Worm (Caenorhabditis elegans) whole organism, L4 larva: ENCODE results near the gene srx-101.

Source experiments
- D1046.2 ChIP-seq: fragments of 200-800 bp; sonication (Bioruptor generic); IDR thresholded peaks from 2 replicates; pipeline ENCODE4 v1.3.6; 2022; ENCODE audit warnings: missing genetic modification characterization, missing compliant biosample characterization
- F37D6.2 ChIP-seq: sonication (generic microtip); optimal IDR thresholded peaks from 2 replicates; lab custom pipeline; 2016; ENCODE audit warnings: mild to moderate bottlenecking, missing genetic modification characterization, missing compliant biosample characterization
- F44E2.7 ChIP-seq: fragments of 200-800 bp; sonication (Bioruptor generic); IDR thresholded peaks from 2 replicates; pipeline ENCODE4 v2.1.2; 2022; ENCODE audit warnings: missing genetic modification characterization, missing compliant biosample characterization
- F49E8.2 ChIP-seq: sonication (generic microtip); optimal IDR thresholded peaks from 2 replicates; lab custom pipeline; 2016; ENCODE audit warnings: missing compliant biosample characterization, mild to moderate bottlenecking, missing genetic modification characterization, borderline replicate concordance
- R02D3.7 ChIP-seq: fragments of 150-350 bp; sonication (generic microtip); optimal IDR thresholded peaks from 3 replicates; lab custom pipeline; 2014; ENCODE audit warnings: missing biosample characterization, missing genetic modification characterization
- T26A8.4 ChIP-seq: fragments of 200-800 bp; sonication (Bioruptor generic); IDR thresholded peaks from 2 replicates; pipeline ENCODE4 v1.3.6; 2022; ENCODE audit warnings: missing genetic modification characterization, missing compliant biosample characterization
- Y105C5A.15 ChIP-seq: fragments of 200-800 bp; sonication (Bioruptor generic); IDR thresholded peaks from 2 replicates; pipeline ENCODE4 v1.3.6; 2022; ENCODE audit warnings: missing genetic modification characterization, missing compliant biosample characterization
- Y5F2A.4 ChIP-seq: fragments of 200-800 bp; sonication (Bioruptor generic); optimal IDR thresholded peaks from 2 replicates; lab custom pipeline; 2018; ENCODE audit warnings: mild to moderate bottlenecking, missing genetic modification characterization, missing compliant biosample characterization
- aha-1 ChIP-seq: fragments of 150-350 bp; peaks from one replicate; lab custom pipeline; 2014; ENCODE audit warnings: missing biosample characterization, missing genetic modification characterization
- aly-2 ChIP-seq: sonication (generic microtip); optimal IDR thresholded peaks from 2 replicates; lab custom pipeline; 2018; ENCODE audit warnings: missing biosample characterization, missing genetic modification characterization
- ceh-32 ChIP-seq: sonication (generic microtip); optimal IDR thresholded peaks from 2 replicates; lab custom pipeline; 2016; ENCODE audit warnings: mild to moderate bottlenecking, missing genetic modification characterization, missing compliant biosample characterization; ENCODE audit not compliant: poor library complexity
- ceh-62 ChIP-seq: sonication (generic microtip); optimal IDR thresholded peaks from 2 replicates; lab custom pipeline; 2017; ENCODE audit warnings: missing biosample characterization, missing genetic modification characterization
- cey-2 ChIP-seq: sonication (generic microtip); optimal IDR thresholded peaks from 3 replicates; lab custom pipeline; 2017; ENCODE audit warnings: missing genetic modification characterization, mild to moderate bottlenecking, missing compliant biosample characterization, antibody characterized with exemption, borderline replicate concordance; ENCODE audit not compliant: insufficient read depth
- ctbp-1 ChIP-seq: fragments of 200-800 bp; sonication (Bioruptor generic); IDR thresholded peaks from 2 replicates; pipeline ENCODE4 v1.3.6; 2022; ENCODE audit warnings: missing genetic modification reagents, missing genetic modification characterization, missing compliant biosample characterization
- daf-12 ChIP-seq: fragments of 150-350 bp; optimal IDR thresholded peaks from 2 replicates; lab custom pipeline; 2014; ENCODE audit warnings: missing biosample characterization, missing genetic modification reagents, missing genetic modification characterization
- daf-19 ChIP-seq: fragments of 200-800 bp; sonication (Bioruptor generic); conservative IDR thresholded peaks from 2 replicates; pipeline ENCODE4 v1.3.6; 2022; ENCODE audit warnings: missing genetic modification characterization, missing compliant biosample characterization
- dmd-9 ChIP-seq: fragments of 200-800 bp; sonication (Bioruptor generic); IDR thresholded peaks from 2 replicates; pipeline ENCODE4 v1.3.6; 2022; ENCODE audit warnings: missing genetic modification reagents, missing genetic modification characterization, missing compliant biosample characterization
- duxl-1 ChIP-seq: sonication (generic microtip); optimal IDR thresholded peaks from 2 replicates; lab custom pipeline; 2016; ENCODE audit warnings: mild to moderate bottlenecking, missing genetic modification characterization, moderate library complexity, missing compliant biosample characterization; ENCODE audit not compliant: poor library complexity
- dve-1 ChIP-seq: sonication (generic microtip); optimal IDR thresholded peaks from 2 replicates; lab custom pipeline; 2017; ENCODE audit warnings: antibody characterized with exemption, mild to moderate bottlenecking, missing genetic modification characterization, missing compliant biosample characterization; ENCODE audit not compliant: insufficient read depth
- hif-1 ChIP-seq, 2 experiments: sonication (generic microtip); optimal IDR thresholded peaks; 2 replicates each; lab custom pipeline; 2016 to 2017; ENCODE audit warnings: missing compliant biosample characterization in 2 of 2, missing genetic modification characterization in 2 of 2, missing genetic modification reagents in 2 of 2, missing genotype in 2 of 2, mild to moderate bottlenecking in 1 of 2
- hlh-30 ChIP-seq: sonication (generic microtip); optimal IDR thresholded peaks from 2 replicates; lab custom pipeline; 2017; ENCODE audit warnings: antibody characterized with exemption, mild to moderate bottlenecking, missing genetic modification characterization, missing compliant biosample characterization; ENCODE audit not compliant: insufficient read depth
- lin-1 ChIP-seq: fragments of 200-800 bp; sonication (Bioruptor generic); IDR thresholded peaks from 2 replicates; pipeline ENCODE4 v1.3.6; 2022; ENCODE audit warnings: missing genetic modification reagents, missing genetic modification characterization, missing compliant biosample characterization
- lin-13 ChIP-seq: fragments of 150-350 bp; optimal IDR thresholded peaks from 2 replicates; lab custom pipeline; 2014; ENCODE audit warnings: missing biosample characterization, missing genetic modification reagents, missing genetic modification characterization
- lin-15B ChIP-seq: fragments of 150-350 bp; sonication (generic microtip); optimal IDR thresholded peaks from 3 replicates; lab custom pipeline; 2014; ENCODE audit warnings: missing biosample characterization, missing genetic modification characterization
- madf-5 ChIP-seq, 2 experiments: fragments of 200-800 bp; sonication (Bioruptor generic); IDR thresholded peaks; 2 replicates each; pipeline ENCODE4 v1.3.6; 2022; ENCODE audit warnings: missing compliant biosample characterization in 2 of 2, missing genetic modification characterization in 2 of 2
- mdl-1 ChIP-seq, 2 experiments: fragments of 150-350 bp in 1 of 2; sonication (generic microtip) in 1 of 2; optimal IDR thresholded peaks; 2 replicates each; lab custom pipeline; 2014 to 2017; ENCODE audit warnings: missing biosample characterization in 2 of 2, missing genetic modification characterization in 2 of 2
- mdt-29 ChIP-seq: fragments of 200-800 bp; sonication (Bioruptor generic); IDR thresholded peaks from 2 replicates; pipeline ENCODE4 v1.3.6; 2022; ENCODE audit warnings: missing genetic modification reagents, missing genetic modification characterization, missing compliant biosample characterization
- nhr-10 ChIP-seq: fragments of 150-350 bp; optimal IDR thresholded peaks from 2 replicates; lab custom pipeline; 2014; ENCODE audit warnings: missing biosample characterization, missing genetic modification characterization
- nhr-237 ChIP-seq: sonication (generic microtip); optimal IDR thresholded peaks from 2 replicates; lab custom pipeline; 2017; ENCODE audit warnings: missing biosample characterization, missing genetic modification characterization
- nhr-25 ChIP-seq: sonication (generic microtip); optimal IDR thresholded peaks from 2 replicates; lab custom pipeline; 2017; ENCODE audit warnings: missing genetic modification characterization, mild to moderate bottlenecking, missing compliant biosample characterization, antibody characterized with exemption, moderate library complexity, borderline replicate concordance; ENCODE audit not compliant: insufficient read depth
- nhr-28 ChIP-seq: fragments of 150-350 bp; optimal IDR thresholded peaks from 2 replicates; lab custom pipeline; 2014; ENCODE audit warnings: missing biosample characterization, missing genetic modification characterization
- nhr-41 ChIP-seq: fragments of 200-800 bp; sonication (Bioruptor generic); IDR thresholded peaks from 2 replicates; pipeline ENCODE4 v1.3.6; 2022; ENCODE audit warnings: missing genetic modification reagents, missing genetic modification characterization, missing compliant biosample characterization
- nhr-42 ChIP-seq: fragments of 200-800 bp; sonication (Bioruptor generic); IDR thresholded peaks from 2 replicates; pipeline ENCODE4 v1.3.6; 2022; ENCODE audit warnings: missing genetic modification characterization, missing compliant biosample characterization
- nhr-48 ChIP-seq: sonication (generic microtip); optimal IDR thresholded peaks from 2 replicates; lab custom pipeline; 2016; ENCODE audit warnings: mild to moderate bottlenecking, missing genetic modification characterization, missing compliant biosample characterization
- pha-4 ChIP-seq, 2 experiments: fragments of 150-350 bp in 1 of 2; fragments of 200-800 bp in 1 of 2; sonication (Bioruptor generic) in 1 of 2; IDR thresholded peaks in 1 of 2; optimal IDR thresholded peaks in 1 of 2; 2 replicates each; pipeline versions ENCODE4 v1.3.6 to Lab custom; 2014 to 2022; ENCODE audit warnings: missing genetic modification characterization in 2 of 2, missing genetic modification reagents in 2 of 2, missing biosample characterization in 1 of 2, missing compliant biosample characterization in 1 of 2
- php-3 ChIP-seq: fragments of 200-800 bp; sonication (Bioruptor generic); IDR thresholded peaks from 2 replicates; pipeline ENCODE4 v1.3.6; 2022; ENCODE audit warnings: missing genetic modification reagents, missing genetic modification characterization, missing compliant biosample characterization
- pqm-1 ChIP-seq: sonication (generic microtip); optimal IDR thresholded peaks from 2 replicates; lab custom pipeline; 2017; ENCODE audit warnings: missing biosample characterization, missing genetic modification characterization
- rbr-2 ChIP-seq: sonication (generic microtip); optimal IDR thresholded peaks from 2 replicates; lab custom pipeline; 2016; ENCODE audit warnings: missing genotype, missing genetic modification characterization, missing compliant biosample characterization
- sdz-12 ChIP-seq: fragments of 200-800 bp; sonication (Bioruptor generic); optimal IDR thresholded peaks from 2 replicates; lab custom pipeline; 2018; ENCODE audit warnings: mild to moderate bottlenecking, missing genetic modification characterization, missing compliant biosample characterization
- set-16 ChIP-seq: fragments of 200-800 bp; sonication (Bioruptor generic); IDR thresholded peaks from 2 replicates; pipeline ENCODE4 v1.3.6; 2022; ENCODE audit warnings: missing genetic modification reagents, missing genetic modification characterization, missing compliant biosample characterization
- snpc-1.2 ChIP-seq: fragments of 200-800 bp; sonication (Bioruptor generic); IDR thresholded peaks from 2 replicates; pipeline ENCODE4 v1.3.6; 2022; ENCODE audit warnings: missing genetic modification reagents, missing genetic modification characterization, missing compliant biosample characterization
- spr-3 ChIP-seq: fragments of 200-800 bp; sonication (Bioruptor generic); optimal IDR thresholded peaks from 2 replicates; lab custom pipeline; 2018; ENCODE audit warnings: mild to moderate bottlenecking, missing genetic modification characterization, missing compliant biosample characterization
- unc-130 ChIP-seq: sonication (generic microtip); optimal IDR thresholded peaks from 2 replicates; lab custom pipeline; 2016; ENCODE audit warnings: missing genetic modification reagents, missing genetic modification characterization, missing compliant biosample characterization
- unc-62 ChIP-seq, 3 experiments: fragments of 150-350 bp in 1 of 3; sonication (generic microtip); optimal IDR thresholded peaks in 2 of 3; peaks in 1 of 3; 1 replicate in 1 of 3; 2 replicates in 2 of 3; lab custom pipeline; 2014 to 2017; ENCODE audit warnings: missing biosample characterization in 3 of 3, missing genetic modification characterization in 3 of 3, missing genetic modification reagents in 3 of 3, missing genotype in 1 of 3
- zfp-2 ChIP-seq: sonication (generic microtip); optimal IDR thresholded peaks from 2 replicates; lab custom pipeline; 2016; ENCODE audit warnings: mild to moderate bottlenecking, missing genetic modification characterization, missing compliant biosample characterization
- zip-2 ChIP-seq: fragments of 150-350 bp; optimal IDR thresholded peaks from 2 replicates; lab custom pipeline; 2014; ENCODE audit warnings: missing biosample characterization, missing genetic modification characterization
- ztf-7 ChIP-seq: fragments of 150-350 bp; optimal IDR thresholded peaks from 2 replicates; lab custom pipeline; 2014; ENCODE audit warnings: missing biosample characterization, missing genetic modification characterization

srx-101 gene

DNA sequence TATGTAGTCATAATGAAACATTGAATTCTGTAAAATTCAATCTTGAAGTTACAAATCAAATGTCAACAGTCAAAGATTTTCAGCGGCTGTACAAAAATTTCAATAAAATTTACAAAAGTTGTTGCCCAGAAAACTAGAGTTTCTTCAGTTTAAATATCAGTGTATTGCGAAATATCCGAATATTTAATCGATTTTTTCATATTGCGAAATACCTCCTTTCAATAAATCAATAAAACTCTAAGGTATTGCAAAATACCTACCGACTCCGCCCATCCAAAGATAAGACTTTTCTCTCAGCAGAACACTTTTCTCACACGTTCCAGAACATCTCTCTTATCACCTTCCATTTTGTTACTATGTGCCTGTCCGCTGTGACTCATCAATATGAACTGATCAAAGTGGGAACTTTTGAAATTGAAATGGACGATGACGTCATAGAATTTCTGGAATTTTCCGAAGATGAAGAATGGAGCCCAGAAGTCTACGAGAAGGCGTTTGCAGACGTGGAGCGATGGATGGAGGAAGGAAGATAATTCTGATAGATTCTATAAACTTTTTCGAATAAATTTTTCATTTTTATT lies 6.0 kb downstream of the srx-101 start (continued):
- no peak for TF ChIP-seq snpc-1.2 (GFP tag; lab: Robert Waterston, UW)

DNA sequence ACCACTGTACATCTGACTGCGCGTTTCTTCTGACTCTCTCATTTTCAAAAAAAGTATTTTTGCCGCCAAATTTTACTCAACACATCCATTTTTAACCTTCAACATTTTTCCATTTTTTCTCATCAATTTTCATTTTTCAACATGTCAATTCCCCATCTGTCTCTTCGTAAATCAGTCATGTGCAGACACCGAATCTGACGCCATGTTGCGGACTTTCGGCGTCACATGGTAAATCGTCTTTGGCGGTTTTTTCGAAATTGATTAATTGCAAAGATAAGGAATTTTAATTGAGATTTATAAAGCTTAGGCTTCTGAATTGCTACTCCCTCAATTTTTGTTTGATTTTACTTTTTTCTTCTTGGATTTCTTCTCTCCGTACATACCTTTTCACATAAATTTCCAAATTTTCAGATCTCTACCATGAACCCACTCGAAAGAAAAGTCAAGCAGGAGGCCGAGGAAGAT lies 7.7 kb downstream of the srx-101 start, which contains the start of gene F19B10.1:
TSS of gene F19B10.1 (plus strand) at position 415 of the 465 bp plus-strand sequence.
- TF ChIP-seq mdl-1 (tag; optimal IDR thresholded peaks at IDR 0.05; lab: Kevin White, UChicago) (peak in 1 of 2 experiments; percentile 66), F49E8.2 (tag; lab: Kevin White, UChicago) (no peak), R02D3.7 (tag; lab: Kevin White, UChicago) (peak; percentile 45), F44E2.7 (GFP tag; lab: Robert Waterston, UW) (no peak), duxl-1 (peak; percentile 85), cey-2 (tag; lab: Kevin White, UChicago) (no peak), nhr-237 (tag; lab: Kevin White, UChicago) (no peak), ctbp-1 (no peak), Y5F2A.4 (GFP tag; lab: Kevin White, UChicago) (no peak), unc-62 (GFP tag; optimal IDR thresholded peaks at IDR 0.05 in 1 of 2; lab: Kevin White, UChicago) (peak in 1 of 2 experiments; percentile 79), unc-62 (tag; optimal IDR thresholded peaks at IDR 0.05; lab: Kevin White, UChicago) (no peak), lin-1 (GFP tag; lab: Robert Waterston, UW) (no peak), ceh-62 (tag; lab: Kevin White, UChicago) (no peak), set-16 (no peak), zfp-2 (tag; lab: Kevin White, UChicago) (no peak), pha-4 (GFP tag; IDR thresholded peaks at IDR 0.05; lab: Robert Waterston, UW) (no peak), pha-4 (tag; optimal IDR thresholded peaks at IDR 0.05; lab: Kevin White, UChicago) (no peak), daf-19 (GFP tag; lab: Robert Waterston, UW) (no peak), mdt-29 (GFP tag; lab: Robert Waterston, UW) (no peak), zip-2 (tag; lab: Kevin White, UChicago) (no peak), Y105C5A.15 (GFP tag; lab: Robert Waterston, UW) (no peak), D1046.2 (GFP tag; lab: Robert Waterston, UW) (no peak), pqm-1 (tag; lab: Kevin White, UChicago) (peak; percentile 3), madf-5 (GFP tag; IDR thresholded peaks at IDR 0.05; lab: Robert Waterston, UW) (no peak), snpc-1.2 (GFP tag; lab: Robert Waterston, UW) (no peak), T26A8.4 (GFP tag; lab: Robert Waterston, UW) (no peak), nhr-41 (GFP tag; lab: Robert Waterston, UW) (no peak), unc-130 (GFP tag; lab: Kevin White, UChicago) (no peak), spr-3 (no peak), F37D6.2 (tag; lab: Kevin White, UChicago) (no peak), hif-1 (tag; optimal IDR thresholded peaks at IDR 0.05; lab: Kevin White, UChicago) (no peak), nhr-25 (tag; lab: Kevin White, UChicago) (peak; percentile 9), hlh-30 (tag; lab: Kevin White, UChicago) (peak; percentile 100), nhr-10 (tag; lab: Kevin White, UChicago) (no peak), ceh-32 (tag; lab: Kevin White, UChicago) (no peak), sdz-12 (no peak), nhr-42 (no peak), aly-2 (tag; lab: Kevin White, UChicago) (no peak), dve-1 (no peak), ztf-7 (tag; lab: Kevin White, UChicago) (no peak), aha-1 (tag; lab: Kevin White, UChicago) (no peak), nhr-48 (tag; lab: Kevin White, UChicago) (no peak), nhr-28 (tag; lab: Kevin White, UChicago) (peak; percentile 71), lin-13 (peak; percentile 41), lin-15B (no peak), daf-12 (tag; lab: Kevin White, UChicago) (no peak), rbr-2 (tag; lab: Kevin White, UChicago) (no peak), dmd-9 (GFP tag; lab: Robert Waterston, UW) (no peak), php-3 (GFP tag; lab: Robert Waterston, UW) (no peak)
